Worm (Caenorhabditis elegans) whole organism, young adult: ENCODE results near the gene srxa-16.

Experiments used
- C06A6.2 ChIP-seq: fragments of 200-800 bp; sonication (Bioruptor generic); conservative IDR thresholded peaks from 2 replicates; pipeline ENCODE4 v1.3.6; 2022; ENCODE audit warnings: missing genetic modification characterization, missing compliant biosample characterization
- F10E7.11 ChIP-seq: sonication (generic microtip); optimal IDR thresholded peaks from 2 replicates; lab custom pipeline; 2017; ENCODE audit warnings: mild to moderate bottlenecking, missing genetic modification characterization, moderate library complexity, missing compliant biosample characterization
- F33H1.4 ChIP-seq: fragments of 200-800 bp; sonication (Bioruptor generic); IDR thresholded peaks from 2 replicates; pipeline ENCODE4 v1.3.6; 2022; ENCODE audit warnings: missing genetic modification reagents, missing genetic modification characterization, missing compliant biosample characterization
- F49E8.2 ChIP-seq: sonication (generic microtip); optimal IDR thresholded peaks from 3 replicates; lab custom pipeline; 2017; ENCODE audit warnings: missing genetic modification characterization, mild to moderate bottlenecking, missing compliant biosample characterization, antibody characterized with exemption, moderate library complexity; ENCODE audit not compliant: insufficient read depth
- F57A8.1 ChIP-seq: fragments of 200-800 bp; sonication (Bioruptor generic); optimal IDR thresholded peaks from 2 replicates; lab custom pipeline; 2018; ENCODE audit warnings: mild to moderate bottlenecking, missing genetic modification characterization, moderate library complexity, missing compliant biosample characterization
- Y67H2A.10 ChIP-seq: fragments of 200-800 bp; sonication (Bioruptor generic); conservative IDR thresholded peaks from 2 replicates; pipeline ENCODE4 v1.3.6; 2022; ENCODE audit warnings: missing genetic modification reagents, missing genetic modification characterization, missing compliant biosample characterization
- Y95B8A.8 ChIP-seq: fragments of 200-800 bp; sonication (Bioruptor generic); IDR thresholded peaks from 2 replicates; pipeline ENCODE4 v1.3.6; 2022; ENCODE audit warnings: missing genetic modification reagents, missing genetic modification characterization, missing compliant biosample characterization
- aptf-2 ChIP-seq: fragments of 200-800 bp; sonication (Bioruptor generic); conservative IDR thresholded peaks from 2 replicates; pipeline ENCODE4 v1.3.6; 2022; ENCODE audit warnings: missing genetic modification reagents, missing genetic modification characterization, missing compliant biosample characterization
- ccch-3 ChIP-seq: fragments of 200-800 bp; sonication (Bioruptor generic); optimal IDR thresholded peaks from 2 replicates; lab custom pipeline; 2018; ENCODE audit warnings: mild to moderate bottlenecking, missing genetic modification characterization, missing compliant biosample characterization
- cebp-1 ChIP-seq, 2 experiments: fragments of 200-800 bp in 1 of 2; sonication (Bioruptor generic) in 1 of 2; sonication (generic microtip) in 1 of 2; IDR thresholded peaks in 1 of 2; optimal IDR thresholded peaks in 1 of 2; 2 replicates each; pipeline versions ENCODE4 v1.3.6 to Lab custom; 2017 to 2022; ENCODE audit warnings: missing compliant biosample characterization in 2 of 2, missing genetic modification characterization in 2 of 2, mild to moderate bottlenecking in 1 of 2, missing genetic modification reagents in 1 of 2, moderate library complexity in 1 of 2
- ceh-27 ChIP-seq: fragments of 200-800 bp; sonication (Bioruptor generic); optimal IDR thresholded peaks from 2 replicates; lab custom pipeline; 2018; ENCODE audit warnings: mild to moderate bottlenecking, missing genetic modification characterization, moderate library complexity, missing compliant biosample characterization
- ceh-40 ChIP-seq: fragments of 200-800 bp; sonication (Bioruptor generic); IDR thresholded peaks from 2 replicates; pipeline ENCODE4 v1.3.6; 2022; ENCODE audit warnings: missing genetic modification characterization, missing compliant biosample characterization
- ceh-91 ChIP-seq: fragments of 200-800 bp; sonication (Bioruptor generic); IDR thresholded peaks from 2 replicates; pipeline ENCODE4 v1.3.6; 2022; ENCODE audit warnings: missing genetic modification reagents, missing genetic modification characterization, missing compliant biosample characterization
- dox-1 ChIP-seq: fragments of 200-800 bp; sonication (Bioruptor generic); IDR thresholded peaks from 2 replicates; pipeline ENCODE4 v1.3.6; 2022; ENCODE audit warnings: missing genetic modification reagents, missing genetic modification characterization, missing compliant biosample characterization
- egl-18 ChIP-seq: fragments of 200-800 bp; sonication (Bioruptor generic); IDR thresholded peaks from 2 replicates; pipeline ENCODE4 v1.3.6; 2022; ENCODE audit warnings: missing genetic modification reagents, missing genetic modification characterization, missing compliant biosample characterization
- hlh-26 ChIP-seq: fragments of 200-800 bp; sonication (Bioruptor generic); conservative IDR thresholded peaks from 2 replicates; pipeline ENCODE4 v1.3.6; 2022; ENCODE audit warnings: missing genetic modification reagents, missing genetic modification characterization, missing compliant biosample characterization
- hrde-1 ChIP-seq: sonication (generic microtip); optimal IDR thresholded peaks from 2 replicates; lab custom pipeline; 2016; ENCODE audit warnings: missing genetic modification characterization, mild to moderate bottlenecking, missing compliant biosample characterization, moderate library complexity, missing genotype, missing genetic modification reagents, borderline replicate concordance
- hsf-1 ChIP-seq: fragments of 200-800 bp; sonication (Bioruptor generic); IDR thresholded peaks from 2 replicates; pipeline ENCODE4 v1.3.6; 2022; ENCODE audit warnings: missing genetic modification reagents, missing genetic modification characterization, missing compliant biosample characterization
- let-607 ChIP-seq, 2 experiments: fragments of 200-800 bp in 1 of 2; sonication (Bioruptor generic) in 1 of 2; sonication (generic microtip) in 1 of 2; optimal IDR thresholded peaks; 2 replicates each; lab custom pipeline; 2016 to 2018; ENCODE audit warnings: mild to moderate bottlenecking in 2 of 2, missing compliant biosample characterization in 2 of 2, missing genetic modification characterization in 2 of 2, moderate library complexity in 2 of 2, missing genotype in 1 of 2
- lin-40 ChIP-seq: sonication (generic microtip); optimal IDR thresholded peaks from 2 replicates; lab custom pipeline; 2016; ENCODE audit warnings: missing genetic modification characterization, mild to moderate bottlenecking, missing compliant biosample characterization, missing genotype, missing genetic modification reagents
- madf-6 ChIP-seq: fragments of 200-800 bp; sonication (Bioruptor generic); IDR thresholded peaks from 2 replicates; pipeline ENCODE4 v1.3.6; 2022; ENCODE audit warnings: missing genetic modification reagents, missing genetic modification characterization, missing compliant biosample characterization
- mel-28 ChIP-seq: sonication (generic microtip); optimal IDR thresholded peaks from 2 replicates; lab custom pipeline; 2016; ENCODE audit warnings: borderline replicate concordance, mild to moderate bottlenecking, missing genetic modification characterization, missing compliant biosample characterization
- mes-4 ChIP-seq: sonication (generic microtip); optimal IDR thresholded peaks from 2 replicates; lab custom pipeline; 2016; ENCODE audit warnings: missing genotype, missing genetic modification characterization, missing compliant biosample characterization
- nhr-120 ChIP-seq: fragments of 200-800 bp; sonication (Bioruptor generic); IDR thresholded peaks from 2 replicates; pipeline ENCODE4 v1.3.6; 2022; ENCODE audit warnings: missing genetic modification characterization, missing compliant biosample characterization
- nhr-179 ChIP-seq: sonication (generic microtip); optimal IDR thresholded peaks from 2 replicates; lab custom pipeline; 2016; ENCODE audit warnings: mild to moderate bottlenecking, missing genetic modification characterization, missing compliant biosample characterization
- nhr-27 ChIP-seq: fragments of 200-800 bp; sonication (Bioruptor generic); optimal IDR thresholded peaks from 2 replicates; lab custom pipeline; 2018; ENCODE audit warnings: mild to moderate bottlenecking, missing genetic modification characterization, moderate library complexity, missing compliant biosample characterization
- nhr-80 ChIP-seq: sonication (generic microtip); optimal IDR thresholded peaks from 2 replicates; lab custom pipeline; 2016; ENCODE audit warnings: missing genetic modification characterization, missing compliant biosample characterization
- rpc-1 ChIP-seq, 2 experiments: fragments of 150-350 bp in 1 of 2; sonication (generic microtip) in 1 of 2; optimal IDR thresholded peaks; 2 replicates each; lab custom pipeline; 2014 to 2018; ENCODE audit warnings: missing biosample characterization in 1 of 2, missing genetic modification characterization in 1 of 2, missing genetic modification reagents in 1 of 2, missing genotype in 1 of 2
- sdz-38 ChIP-seq: sonication (generic microtip); optimal IDR thresholded peaks from 2 replicates; lab custom pipeline; 2016; ENCODE audit warnings: missing genotype, missing genetic modification characterization, missing compliant biosample characterization
- sea-2 ChIP-seq: fragments of 200-800 bp; sonication (Bioruptor generic); IDR thresholded peaks from 2 replicates; pipeline ENCODE4 v1.3.6; 2022; ENCODE audit warnings: missing genetic modification characterization, missing compliant biosample characterization
- snpc-1.3 ChIP-seq: sonication (generic microtip); optimal IDR thresholded peaks from 2 replicates; lab custom pipeline; 2017; ENCODE audit warnings: missing genetic modification characterization, mild to moderate bottlenecking, missing compliant biosample characterization, antibody characterized with exemption, moderate library complexity, missing genotype, missing genetic modification reagents; ENCODE audit not compliant: insufficient read depth
- snpc-4 ChIP-seq, 5 experiments: fragments of 150-350 bp in 1 of 5; sonication (generic microtip) in 4 of 5; optimal IDR thresholded peaks; 2 replicates each; lab custom pipeline; 2014 to 2018; ENCODE audit warnings: missing genetic modification characterization in 5 of 5, missing biosample characterization in 3 of 5, antibody characterized with exemption in 2 of 5, mild to moderate bottlenecking in 2 of 5, missing compliant biosample characterization in 2 of 5, missing genotype in 2 of 5, moderate library complexity in 2 of 5, missing genetic modification reagents in 1 of 5
- tbx-9 ChIP-seq: sonication (generic microtip); optimal IDR thresholded peaks from 2 replicates; lab custom pipeline; 2016; ENCODE audit warnings: borderline replicate concordance, missing genetic modification characterization, inconsistent platforms, missing compliant biosample characterization
- unc-130 ChIP-seq: sonication (generic microtip); optimal IDR thresholded peaks from 2 replicates; lab custom pipeline; 2016; ENCODE audit warnings: missing genetic modification reagents, missing genetic modification characterization, missing compliant biosample characterization
- ztf-25 ChIP-seq: fragments of 200-800 bp; sonication (Bioruptor generic); IDR thresholded peaks from 2 replicates; pipeline ENCODE4 v1.3.6; 2022; ENCODE audit warnings: missing genetic modification reagents, missing genetic modification characterization, missing compliant biosample characterization

The srxa-16 gene

DNA sequence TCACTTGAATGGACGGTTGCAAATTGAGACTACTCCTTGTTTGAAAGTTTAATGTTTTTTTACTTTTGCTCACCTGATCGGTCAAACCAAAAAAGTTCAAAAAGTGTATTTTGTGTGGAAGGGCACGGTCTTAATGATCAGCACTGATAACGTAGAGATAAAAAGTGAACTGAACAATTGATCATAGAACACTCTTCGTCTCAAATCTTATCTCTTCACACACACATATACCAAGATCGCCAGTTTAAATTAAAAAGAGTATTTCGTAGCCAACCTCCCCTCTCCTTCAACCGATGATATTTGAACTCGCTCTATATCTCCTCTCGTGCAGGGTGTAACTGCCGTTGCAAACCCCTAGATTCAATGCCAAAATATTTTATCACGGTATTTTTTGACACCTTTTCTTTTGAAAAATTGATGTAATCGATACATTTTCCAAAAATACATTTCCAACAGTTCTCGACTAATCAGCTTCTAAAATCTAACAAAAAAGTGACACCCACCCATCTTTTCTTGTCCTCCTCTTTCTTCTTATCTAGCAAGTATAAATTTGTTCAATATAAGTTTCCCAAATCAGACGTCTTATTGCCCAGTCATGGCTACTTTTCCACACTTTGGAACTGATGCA lies 13.9 kb downstream of the srxa-16 start, which contains the start of gene cth-1:
cth-1 (plus strand) TSS at position 578 of the 628 bp plus-strand sequence.
- TF ChIP-seq egl-18 (GFP tag; lab: Robert Waterston, UW) (no peak), nhr-80 (tag; lab: Kevin White, UChicago) (peak; percentile 68)

DNA sequence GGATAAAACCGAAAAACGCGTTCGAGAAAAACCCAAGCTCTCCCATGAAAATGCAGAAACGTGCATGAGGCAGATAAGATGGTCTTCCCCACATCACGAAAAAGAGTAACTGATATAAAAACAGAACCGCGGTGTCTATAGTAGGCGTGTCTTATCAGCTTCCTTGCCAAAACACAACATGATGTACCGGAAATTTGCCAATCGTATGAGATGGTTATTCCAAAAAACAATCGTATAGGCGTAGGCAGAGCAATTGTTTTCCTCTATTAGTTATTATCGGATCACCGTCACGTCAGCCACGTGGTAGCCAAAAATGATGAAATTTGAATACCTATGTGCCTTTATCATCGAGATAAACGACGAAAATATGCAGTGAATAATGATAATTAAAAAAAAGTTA lies 14.7 kb downstream of the srxa-16 start, which contains the start of gene str-7:
str-7 (minus strand) TSS at position 101 of the 400 bp plus-strand sequence.
- no peak for TF ChIP-seq nhr-120 (GFP tag; lab: Robert Waterston, UW)
- no peak for TF ChIP-seq Y67H2A.10 (GFP tag; lab: Robert Waterston, UW)
- no peak for TF ChIP-seq egl-18 (GFP tag; lab: Robert Waterston, UW)
- TF ChIP-seq F57A8.1 (GFP tag; lab: Kevin White, UChicago), result no peak
- no peak for TF ChIP-seq ceh-27
- TF ChIP-seq mes-4 (tag; lab: Kevin White, UChicago), result no peak
- TF ChIP-seq lin-40 (tag; lab: Kevin White, UChicago), result no peak
- TF ChIP-seq dox-1 (GFP tag; lab: Robert Waterston, UW), result no peak
- TF ChIP-seq madf-6 (GFP tag; lab: Robert Waterston, UW), result no peak
- TF ChIP-seq snpc-4 (GFP tag; optimal IDR thresholded peaks at IDR 0.05; lab: Kevin White, UChicago), result no peak
- no peak for TF ChIP-seq snpc-4 (tag; optimal IDR thresholded peaks at IDR 0.05; lab: Kevin White, UChicago)

DNA sequence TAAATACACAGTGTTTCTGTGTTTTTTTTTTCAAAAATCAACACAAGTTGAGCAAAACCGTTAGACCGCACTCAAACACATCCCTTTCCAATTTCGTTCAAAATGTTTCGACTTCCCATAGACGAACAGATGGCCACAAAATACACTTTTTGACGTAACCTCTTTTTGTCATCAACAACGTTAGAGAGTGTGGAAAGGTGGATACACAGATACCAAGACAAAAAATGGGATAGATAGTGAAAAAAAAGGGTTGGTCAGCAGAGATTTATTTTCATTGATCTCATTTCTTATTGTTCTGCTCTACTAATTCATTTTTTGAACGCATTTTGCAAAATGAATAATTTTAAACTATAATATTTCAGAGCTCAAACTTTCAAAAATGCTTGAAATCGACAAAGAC lies 19.3 kb downstream of the srxa-16 start:
- TF ChIP-seq F49E8.2 (tag; lab: Kevin White, UChicago), result no peak

DNA sequence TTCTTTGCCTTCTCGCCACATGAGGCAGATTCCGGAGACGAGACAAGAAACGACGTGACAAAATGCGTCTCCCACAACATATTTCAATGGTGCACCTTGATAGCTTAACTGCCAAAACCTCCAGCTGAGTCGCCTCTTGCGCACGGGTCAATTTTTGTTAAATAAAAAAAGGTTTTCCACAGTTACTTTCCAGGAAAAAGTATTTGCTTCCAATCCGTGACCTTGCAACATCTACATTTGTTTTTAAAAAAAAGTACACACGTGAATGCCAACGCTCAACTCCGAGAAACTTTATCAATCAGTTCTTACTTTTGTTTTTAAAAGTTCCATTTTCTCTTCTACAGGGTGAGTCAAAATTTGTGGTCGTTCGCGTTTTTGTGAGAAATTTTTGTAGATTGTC lies 19.9 kb downstream of the srxa-16 start, which contains the start of gene F22B8.7:
F22B8.7 (plus strand) TSS at position 301 of the 400 bp plus-strand sequence.
- no peak for TF ChIP-seq let-607 (tag; optimal IDR thresholded peaks at IDR 0.05; lab: Kevin White, UChicago)
- no peak for TF ChIP-seq tbx-9 (tag; lab: Kevin White, UChicago)
- no peak for TF ChIP-seq F10E7.11 (tag; lab: Kevin White, UChicago)
- no peak for TF ChIP-seq F33H1.4 (GFP tag; lab: Robert Waterston, UW)
- no peak for TF ChIP-seq unc-130
- TF ChIP-seq hlh-26, result no peak
- TF ChIP-seq mel-28 (tag; lab: Kevin White, UChicago), result no peak
- TF ChIP-seq ztf-25, result no peak
- TF ChIP-seq sea-2, result no peak
- TF ChIP-seq hrde-1 (tag; lab: Kevin White, UChicago), result no peak
- TF ChIP-seq ceh-40 (GFP tag; lab: Robert Waterston, UW), result no peak
- TF ChIP-seq dox-1 (GFP tag; lab: Robert Waterston, UW), result no peak
- TF ChIP-seq rpc-1 (optimal IDR thresholded peaks at IDR 0.05; lab: Kevin White, UChicago), result no peak
- no peak for TF ChIP-seq rpc-1 (tag; optimal IDR thresholded peaks at IDR 0.05; lab: Kevin White, UChicago)
- TF ChIP-seq C06A6.2 (GFP tag; lab: Robert Waterston, UW), result no peak
- no peak for TF ChIP-seq snpc-1.3 (tag; lab: Kevin White, UChicago)
- no peak for TF ChIP-seq nhr-179 (tag; lab: Kevin White, UChicago)
- no peak for TF ChIP-seq ccch-3

DNA sequence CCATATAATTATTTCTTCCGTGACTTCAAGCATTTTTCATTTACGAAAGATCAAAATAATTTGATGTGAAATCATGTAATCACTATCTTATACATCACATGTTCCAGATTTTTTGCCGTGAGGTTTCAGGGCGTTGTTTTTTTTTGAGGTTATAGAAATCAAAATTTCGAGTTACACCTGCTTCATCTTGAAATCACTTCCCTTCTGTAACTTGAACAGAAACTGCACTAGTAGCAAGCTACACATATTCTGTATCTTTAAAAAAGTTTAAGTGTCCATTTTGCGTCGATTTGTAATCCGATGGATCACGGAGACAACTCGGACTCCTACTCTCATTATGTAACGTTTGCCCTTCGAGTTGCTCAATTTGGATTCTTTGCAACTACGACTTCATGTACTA lies 23.5 kb downstream of the srxa-16 start, which contains the start of gene F22B8.3:
F22B8.3 (plus strand) TSS at position 301 of the 400 bp plus-strand sequence.
- TF ChIP-seq let-607 (tag; optimal IDR thresholded peaks at IDR 0.05; lab: Kevin White, UChicago), result no peak
- TF ChIP-seq hsf-1 (GFP tag; lab: Robert Waterston, UW), result no peak
- TF ChIP-seq nhr-27 (tag; lab: Kevin White, UChicago), result no peak
- TF ChIP-seq aptf-2, result no peak
- no peak for TF ChIP-seq ceh-91
- no peak for TF ChIP-seq sea-2
- TF ChIP-seq cebp-1 (GFP tag; IDR thresholded peaks at IDR 0.05; lab: Robert Waterston, UW), result no peak
- TF ChIP-seq cebp-1 (tag; optimal IDR thresholded peaks at IDR 0.05; lab: Kevin White, UChicago), result no peak
- no peak for TF ChIP-seq sdz-38 (tag; lab: Kevin White, UChicago)
- no peak for TF ChIP-seq Y95B8A.8 (GFP tag; lab: Robert Waterston, UW)
- no peak for TF ChIP-seq snpc-4 (GFP tag; optimal IDR thresholded peaks at IDR 0.05; lab: Kevin White, UChicago)
- TF ChIP-seq snpc-4 (tag; optimal IDR thresholded peaks at IDR 0.05; lab: Kevin White, UChicago), result no peak
